Worm (Caenorhabditis elegans) whole organism, young adult: Measurements from ENCODE around the gene ent-3.

Experiments
- lsl-1 ChIP-seq: fragments of 200-800 bp; sonication (Bioruptor generic); optimal IDR thresholded peaks from 2 replicates; lab custom pipeline; 2018; ENCODE audit warnings: mild to moderate bottlenecking, missing genetic modification characterization, moderate library complexity, missing compliant biosample characterization
- lsy-27 ChIP-seq: sonication (generic microtip); optimal IDR thresholded peaks from 2 replicates; lab custom pipeline; 2017; ENCODE audit warnings: missing genetic modification characterization, mild to moderate bottlenecking, missing compliant biosample characterization, antibody characterized with exemption, missing genotype, borderline replicate concordance; ENCODE audit not compliant: insufficient read depth
- nhr-179 ChIP-seq: sonication (generic microtip); optimal IDR thresholded peaks from 2 replicates; lab custom pipeline; 2016; ENCODE audit warnings: mild to moderate bottlenecking, missing genetic modification characterization, missing compliant biosample characterization
- rpc-1 ChIP-seq, 2 experiments: fragments of 150-350 bp in 1 of 2; sonication (generic microtip) in 1 of 2; optimal IDR thresholded peaks; 2 replicates each; lab custom pipeline; 2014 to 2018; ENCODE audit warnings: missing biosample characterization in 1 of 2, missing genetic modification characterization in 1 of 2, missing genetic modification reagents in 1 of 2, missing genotype in 1 of 2

DNA sequence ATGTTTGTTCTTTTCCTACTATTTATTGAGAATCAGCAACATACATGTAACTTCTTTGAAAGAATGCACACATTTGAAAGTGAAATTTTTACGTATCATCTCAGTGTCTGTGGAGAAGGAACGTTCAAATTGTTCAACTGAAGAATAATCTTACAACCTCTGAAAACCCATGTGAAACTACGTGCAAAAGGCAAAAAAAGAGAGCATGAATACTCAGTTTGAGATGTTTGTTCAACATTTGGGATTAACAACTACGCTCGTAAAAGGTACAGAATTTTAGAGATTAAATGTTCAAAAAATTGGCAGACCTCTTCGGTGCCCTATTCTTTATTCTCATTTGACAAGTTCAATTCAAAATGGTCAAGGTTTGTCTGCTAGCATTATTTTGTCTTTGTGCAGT is 16.2 kb upstream of the ent-3 start, which contains the start of gene K02E11.5:
- TF ChIP-seq lsl-1 (GFP tag; lab: Kevin White, UChicago) = no peak
- TF ChIP-seq lsy-27 (tag; lab: Kevin White, UChicago) = no peak
- no peak for TF ChIP-seq nhr-179 (tag; lab: Kevin White, UChicago)
- TF ChIP-seq rpc-1 (optimal IDR thresholded peaks at IDR 0.05; lab: Kevin White, UChicago) = no peak
- TF ChIP-seq rpc-1 (tag; optimal IDR thresholded peaks at IDR 0.05; lab: Kevin White, UChicago) = no peak
